Worm (Caenorhabditis elegans) whole organism, midembryonic: ENCODE data around the gene C30B5.6.

Experiments
- T22C8.4 ChIP-seq: fragments of 200-800 bp; sonication (Bioruptor generic); IDR thresholded peaks from 2 replicates; pipeline ENCODE4 v1.3.6; 2022; ENCODE audit warnings: missing genetic modification characterization, missing compliant biosample characterization
- cog-1 ChIP-seq: sonication (generic microtip); optimal IDR thresholded peaks from 2 replicates; lab custom pipeline; 2016; ENCODE audit warnings: missing genetic modification characterization, missing compliant biosample characterization
- flt-1 ChIP-seq: fragments of 200-800 bp; sonication (Bioruptor generic); IDR thresholded peaks from 2 replicates; pipeline ENCODE4 v1.3.6; 2022; ENCODE audit warnings: missing genetic modification characterization, missing compliant biosample characterization
- klf-2 ChIP-seq: fragments of 200-800 bp; sonication (Bioruptor generic); conservative IDR thresholded peaks from 2 replicates; pipeline ENCODE4 v1.3.6; 2022; ENCODE audit warnings: missing genetic modification reagents, missing genetic modification characterization, missing compliant biosample characterization
- med-1 ChIP-seq: sonication (generic microtip); optimal IDR thresholded peaks from 2 replicates; lab custom pipeline; 2017; ENCODE audit warnings: missing genetic modification characterization, mild to moderate bottlenecking, missing compliant biosample characterization, antibody characterized with exemption, missing genetic modification reagents; ENCODE audit not compliant: insufficient read depth
- ref-1 ChIP-seq: fragments of 200-800 bp; sonication (Bioruptor generic); conservative IDR thresholded peaks from 2 replicates; pipeline ENCODE4 v1.3.6; 2022; ENCODE audit warnings: missing genetic modification reagents, missing genetic modification characterization, missing compliant biosample characterization
- tab-1 ChIP-seq: fragments of 200-800 bp; sonication (Bioruptor generic); IDR thresholded peaks from 2 replicates; pipeline ENCODE4 v1.3.6; 2022; ENCODE audit warnings: missing genetic modification characterization, missing compliant biosample characterization
- ztf-23 ChIP-seq: fragments of 200-800 bp; sonication (Bioruptor generic); IDR thresholded peaks from 2 replicates; pipeline ENCODE4 v1.3.6; 2022; ENCODE audit warnings: missing genetic modification reagents, missing genetic modification characterization, missing compliant biosample characterization
- ztf-29 ChIP-seq: fragments of 200-800 bp; sonication (Bioruptor generic); IDR thresholded peaks from 2 replicates; pipeline ENCODE4 v1.3.6; 2022; ENCODE audit warnings: missing genetic modification reagents, missing genetic modification characterization, missing compliant biosample characterization

C30B5.6 gene

ce11 chrII:6250782-6251461 lies 28.5 kb upstream of the C30B5.6 start, which contains the start of gene phb-2:
Gene phb-2 (plus strand): TSS chrII:6251411.
- no peak for TF ChIP-seq klf-2
- TF ChIP-seq flt-1: 0 out of 2 replicates have a peak, but pooled peaks have one; percentile 51

- TF ChIP-seq ztf-23 (GFP tag; lab: Robert Waterston, UW) (peak; percentile 90), cog-1 (tag; lab: Kevin White, UChicago) (peak; percentile 43), tab-1 (GFP tag; lab: Robert Waterston, UW) (peak; percentile 91), klf-2 (peak; percentile 71), flt-1 (peak; percentile 92), med-1 (GFP tag; lab: Kevin White, UChicago) (peak; percentile 20), T22C8.4 (GFP tag; lab: Robert Waterston, UW) (no peak; the same call in 1 of the 2 replicates), ztf-29 (GFP tag; lab: Robert Waterston, UW) (peak; percentile 66), ref-1 (GFP tag; lab: Robert Waterston, UW) (peak; percentile 83)
Observed at ce11 chrII:6248503-6248902, 26.0 kb upstream of the C30B5.6 start.

ce11 chrII:6248029-6248428 lies 25.6 kb upstream of the C30B5.6 start:
- TF ChIP-seq med-1 (GFP tag; lab: Kevin White, UChicago): no peak
- no peak for TF ChIP-seq ztf-23 (GFP tag; lab: Robert Waterston, UW)
- TF ChIP-seq ztf-29 (GFP tag; lab: Robert Waterston, UW): no peak
- TF ChIP-seq cog-1 (tag; lab: Kevin White, UChicago): no peak
- TF ChIP-seq tab-1 (GFP tag; lab: Robert Waterston, UW): no peak
- no peak for TF ChIP-seq T22C8.4 (GFP tag; lab: Robert Waterston, UW)
- no peak for TF ChIP-seq flt-1
- TF ChIP-seq klf-2: no peak
- TF ChIP-seq ref-1 (GFP tag; lab: Robert Waterston, UW): no peak

ce11 chrII:6247011-6247410 lies 24.6 kb upstream of the C30B5.6 start, which contains the start of gene T24H7.2:
Gene T24H7.2 (plus strand): TSS chrII:6247311.
- TF ChIP-seq med-1 (GFP tag; lab: Kevin White, UChicago) (no peak), cog-1 (tag; lab: Kevin White, UChicago) (no peak), flt-1 (no peak), tab-1 (GFP tag; lab: Robert Waterston, UW) (no peak), ztf-29 (GFP tag; lab: Robert Waterston, UW) (no peak), T22C8.4 (GFP tag; lab: Robert Waterston, UW) (no peak), ztf-23 (GFP tag; lab: Robert Waterston, UW) (no peak), ref-1 (GFP tag; lab: Robert Waterston, UW) (no peak), klf-2 (no peak)

ce11 chrII:6246054-6246453 lies 23.6 kb upstream of the C30B5.6 start, which contains the start of gene lelo-1:
Gene lelo-1 (plus strand): TSS chrII:6246354.
- TF ChIP-seq med-1 (GFP tag; lab: Kevin White, UChicago) (no peak), ref-1 (GFP tag; lab: Robert Waterston, UW) (no peak), T22C8.4 (GFP tag; lab: Robert Waterston, UW) (no peak), tab-1 (GFP tag; lab: Robert Waterston, UW) (no peak), flt-1 (no peak), cog-1 (tag; lab: Kevin White, UChicago) (no peak), klf-2 (no peak), ztf-29 (GFP tag; lab: Robert Waterston, UW) (no peak)

ce11 chrII:6245199-6245702 lies 22.8 kb upstream of the C30B5.6 start, which contains the start of gene blos-4:
Gene blos-4 (plus strand): TSS chrII:6245249.
- no peak for TF ChIP-seq ref-1 (GFP tag; lab: Robert Waterston, UW)
- no peak for TF ChIP-seq flt-1
- TF ChIP-seq T22C8.4 (GFP tag; lab: Robert Waterston, UW): no peak
- TF ChIP-seq med-1 (GFP tag; lab: Kevin White, UChicago): no peak
- no peak for TF ChIP-seq cog-1 (tag; lab: Kevin White, UChicago)
- no peak for TF ChIP-seq ztf-29 (GFP tag; lab: Robert Waterston, UW)
- no peak for TF ChIP-seq ztf-23 (GFP tag; lab: Robert Waterston, UW)
- TF ChIP-seq klf-2: no peak

ce11 chrII:6244171-6244570 lies 21.7 kb upstream of the C30B5.6 start, which contains the start of gene tat-4:
Gene tat-4 (minus strand): TSS chrII:6244287.
- TF ChIP-seq ztf-23 (GFP tag; lab: Robert Waterston, UW) (no peak), T22C8.4 (GFP tag; lab: Robert Waterston, UW) (no peak), ztf-29 (GFP tag; lab: Robert Waterston, UW) (no peak), tab-1 (GFP tag; lab: Robert Waterston, UW) (no peak), cog-1 (tag; lab: Kevin White, UChicago) (no peak), flt-1 (no peak), ref-1 (GFP tag; lab: Robert Waterston, UW) (no peak), med-1 (GFP tag; lab: Kevin White, UChicago) (no peak), klf-2 (no peak)

- no peak for TF ChIP-seq med-1 (GFP tag; lab: Kevin White, UChicago)
- no peak for TF ChIP-seq cog-1 (tag; lab: Kevin White, UChicago)
- TF ChIP-seq ztf-29 (GFP tag; lab: Robert Waterston, UW): no peak
- TF ChIP-seq ref-1 (GFP tag; lab: Robert Waterston, UW): no peak
- no peak for TF ChIP-seq ztf-23 (GFP tag; lab: Robert Waterston, UW)
Observed at ce11 chrII:6241758-6242157, 19.3 kb upstream of the C30B5.6 start, which contains the start of gene T24H7.8. Gene T24H7.8 (plus strand): TSS chrII:6242058.
